Worm (Caenorhabditis elegans) whole organism, mixed stage, embryonic: Measurements from ENCODE around the gene F55F3.4.

Experiments used
- M03D4.4 ChIP-seq: sonication (generic microtip); optimal IDR thresholded peaks from 2 replicates; lab custom pipeline; 2017; ENCODE audit warnings: mild to moderate bottlenecking, missing genetic modification characterization, missing compliant biosample characterization
- bed-3 ChIP-seq: fragments of 200-800 bp; sonication (Bioruptor generic); optimal IDR thresholded peaks from 3 replicates; lab custom pipeline; 2018; ENCODE audit warnings: mild to moderate bottlenecking, missing genetic modification characterization, moderate library complexity, missing compliant biosample characterization
- ceh-39 ChIP-seq: fragments of 150-350 bp; optimal IDR thresholded peaks from 2 replicates; lab custom pipeline; 2014; ENCODE audit warnings: missing biosample characterization, missing genetic modification characterization
- elt-1 ChIP-seq: sonication (generic microtip); optimal IDR thresholded peaks from 2 replicates; lab custom pipeline; 2017; ENCODE audit warnings: missing genetic modification characterization, mild to moderate bottlenecking, missing compliant biosample characterization, antibody characterized with exemption, moderate library complexity, borderline replicate concordance; ENCODE audit not compliant: insufficient read depth
- lin-13 ChIP-seq: fragments of 150-350 bp; optimal IDR thresholded peaks from 2 replicates; lab custom pipeline; 2014; ENCODE audit warnings: missing biosample characterization, missing genetic modification characterization
- mep-1 ChIP-seq: fragments of 150-350 bp; optimal IDR thresholded peaks from 2 replicates; lab custom pipeline; 2017; ENCODE audit warnings: missing biosample characterization, missing genetic modification reagents, missing genetic modification characterization, inconsistent platforms
- nhr-2 ChIP-seq: fragments of 150-350 bp; optimal IDR thresholded peaks from 2 replicates; lab custom pipeline; 2014; ENCODE audit warnings: missing biosample characterization, missing genetic modification characterization
- nhr-28 ChIP-seq: fragments of 150-350 bp; optimal IDR thresholded peaks from 2 replicates; lab custom pipeline; 2014; ENCODE audit warnings: missing biosample characterization, missing genetic modification characterization
- pha-4 ChIP-seq: fragments of 150-350 bp; optimal IDR thresholded peaks from 2 replicates; lab custom pipeline; 2018; ENCODE audit warnings: missing biosample characterization, missing genetic modification reagents, missing genetic modification characterization
- snpc-4 ChIP-seq: fragments of 150-350 bp; optimal IDR thresholded peaks from 2 replicates; lab custom pipeline; 2014; ENCODE audit warnings: missing biosample characterization, missing genetic modification characterization
- unc-39 ChIP-seq: fragments of 150-350 bp; optimal IDR thresholded peaks from 2 replicates; lab custom pipeline; 2014; ENCODE audit warnings: missing biosample characterization, missing genetic modification characterization
- zip-8 ChIP-seq: fragments of 150-350 bp; optimal IDR thresholded peaks from 2 replicates; lab custom pipeline; 2014; ENCODE audit warnings: missing biosample characterization, missing genetic modification characterization

DNA sequence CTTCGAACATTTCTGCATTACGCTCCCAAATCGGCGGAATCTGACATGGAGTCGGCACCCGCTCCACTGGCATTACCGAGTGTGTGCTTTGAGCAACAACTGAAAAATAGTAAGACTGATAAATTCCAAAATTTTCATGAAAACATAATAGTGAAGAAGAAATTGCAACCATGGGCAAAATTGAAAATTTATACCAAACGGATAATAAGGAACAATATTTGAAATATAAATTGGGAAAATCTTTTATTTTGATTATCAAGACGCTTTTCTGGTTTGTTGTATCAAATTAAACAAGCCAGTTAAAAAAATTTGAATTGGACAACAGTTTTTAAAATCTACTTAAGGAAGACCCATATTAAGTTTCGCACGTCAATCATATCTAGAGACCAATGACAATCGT lies 8.2 kb downstream of the F55F3.4 start, which contains the start of gene ZK1086.2:
- TF ChIP-seq ceh-39 (tag; lab: Kevin White, UChicago) (no peak), snpc-4 (tag; lab: Kevin White, UChicago) (no peak), pha-4 (tag; lab: Kevin White, UChicago) (no peak), nhr-28 (tag; lab: Kevin White, UChicago) (no peak), bed-3 (no peak), nhr-2 (tag; lab: Kevin White, UChicago) (no peak), mep-1 (no peak), elt-1 (tag; lab: Kevin White, UChicago) (no peak), lin-13 (tag; lab: Kevin White, UChicago) (no peak), zip-8 (no peak), unc-39 (tag; lab: Kevin White, UChicago) (no peak), M03D4.4 (tag; lab: Kevin White, UChicago) (no peak)
